Worm (Caenorhabditis elegans): ENCODE measurements around the gene T04A8.8.
"Not testable (repeated sequence)": the region's sequence is repeated elsewhere in the genome, so short reads cannot be mapped to it uniquely, and the experiment has no call there.

The T04A8.8 gene

ce11 chrIII:4742620-4743019 lies 48.8 kb downstream of the T04A8.8 start, which contains the start of gene twk-6:
Gene twk-6 (plus strand): TSS chrIII:4742920.
- TF ChIP-seq dao-5, W03F9.2, him-1 (tag; optimal IDR thresholded peaks at IDR 0.05): not testable (repeated sequence)
